Worm (Caenorhabditis elegans) whole organism, L3 larva: ENCODE data around the gene T14B4.8.
A peak's percentile ranks its signal among the peaks of the same experiment; 100 is the strongest.

ENCODE experiments used
- R02D3.7 ChIP-seq: fragments of 150-350 bp; optimal IDR thresholded peaks from 2 replicates; lab custom pipeline; 2014; ENCODE audit warnings: missing biosample characterization, missing genetic modification characterization
- ZK546.5 ChIP-seq: sonication (generic microtip); optimal IDR thresholded peaks from 2 replicates; lab custom pipeline; 2017; ENCODE audit warnings: missing biosample characterization, missing genetic modification characterization
- aly-2 ChIP-seq: fragments of 150-350 bp; optimal IDR thresholded peaks from 2 replicates; lab custom pipeline; 2014; ENCODE audit warnings: missing biosample characterization, missing genetic modification characterization
- ceh-16 ChIP-seq: sonication (generic microtip); optimal IDR thresholded peaks from 2 replicates; lab custom pipeline; 2017; ENCODE audit warnings: missing biosample characterization, missing genetic modification characterization
- ceh-28 ChIP-seq: fragments of 150-350 bp; optimal IDR thresholded peaks from 2 replicates; lab custom pipeline; 2014; ENCODE audit warnings: missing biosample characterization, missing genetic modification reagents, missing genetic modification characterization
- ceh-9 ChIP-seq: sonication (generic microtip); optimal IDR thresholded peaks from 2 replicates; lab custom pipeline; 2018; ENCODE audit warnings: missing biosample characterization, missing genetic modification characterization
- daf-12 ChIP-seq: fragments of 150-350 bp; optimal IDR thresholded peaks from 2 replicates; lab custom pipeline; 2014; ENCODE audit warnings: missing biosample characterization, missing genetic modification reagents, missing genetic modification characterization
- egl-5 ChIP-seq: fragments of 150-350 bp; optimal IDR thresholded peaks from 2 replicates; lab custom pipeline; 2017; ENCODE audit warnings: missing biosample characterization, missing genetic modification reagents, missing genetic modification characterization, inconsistent platforms
- elt-1 ChIP-seq: fragments of 150-350 bp; optimal IDR thresholded peaks from 2 replicates; lab custom pipeline; 2014; ENCODE audit warnings: missing biosample characterization, missing genetic modification characterization
- elt-2 ChIP-seq: sonication (generic microtip); optimal IDR thresholded peaks from 2 replicates; lab custom pipeline; 2016; ENCODE audit warnings: missing genetic modification reagents, mild to moderate bottlenecking, missing genetic modification characterization, missing compliant biosample characterization
- elt-3 ChIP-seq, 3 experiments: fragments of 150-350 bp in 1 of 3; sonication (generic microtip) in 2 of 3; optimal IDR thresholded peaks; 2 replicates in 2 of 3; 4 replicates in 1 of 3; lab custom pipeline; 2014 to 2017; ENCODE audit warnings: missing biosample characterization in 3 of 3, missing genetic modification characterization in 3 of 3
- fkh-10 ChIP-seq: sonication (generic microtip); optimal IDR thresholded peaks from 2 replicates; lab custom pipeline; 2017; ENCODE audit warnings: missing biosample characterization, missing genetic modification reagents, missing genetic modification characterization
- fkh-2 ChIP-seq: fragments of 150-350 bp; optimal IDR thresholded peaks from 2 replicates; lab custom pipeline; 2014; ENCODE audit warnings: missing biosample characterization, missing genetic modification reagents, missing genetic modification characterization
- fos-1 ChIP-seq: fragments of 150-350 bp; optimal IDR thresholded peaks from 2 replicates; lab custom pipeline; 2014; ENCODE audit warnings: missing biosample characterization, missing genetic modification characterization
- hmg-11 ChIP-seq: sonication (generic microtip); optimal IDR thresholded peaks from 2 replicates; lab custom pipeline; 2016; ENCODE audit warnings: missing genetic modification characterization, missing compliant biosample characterization
- jun-1 ChIP-seq: fragments of 150-350 bp; optimal IDR thresholded peaks from 2 replicates; lab custom pipeline; 2014; ENCODE audit warnings: missing biosample characterization, missing genetic modification reagents, missing genetic modification characterization
- lin-15B ChIP-seq: fragments of 150-350 bp; optimal IDR thresholded peaks from 2 replicates; lab custom pipeline; 2014; ENCODE audit warnings: missing biosample characterization, missing genetic modification characterization
- lin-39 ChIP-seq: fragments of 150-350 bp; optimal IDR thresholded peaks from 2 replicates; lab custom pipeline; 2018; ENCODE audit warnings: missing biosample characterization, missing genetic modification reagents, missing genetic modification characterization
- lsy-12 ChIP-seq: sonication (generic microtip); optimal IDR thresholded peaks from 2 replicates; lab custom pipeline; 2016; ENCODE audit warnings: mild to moderate bottlenecking, missing genetic modification characterization, missing compliant biosample characterization
- mml-1 ChIP-seq: fragments of 150-350 bp; sonication (generic microtip); optimal IDR thresholded peaks from 3 replicates; lab custom pipeline; 2014; ENCODE audit warnings: missing biosample characterization, missing genetic modification characterization
- nhr-11 ChIP-seq: fragments of 150-350 bp; optimal IDR thresholded peaks from 2 replicates; lab custom pipeline; 2014; ENCODE audit warnings: missing biosample characterization, missing genetic modification characterization
- nhr-12 ChIP-seq: fragments of 150-350 bp; optimal IDR thresholded peaks from 2 replicates; lab custom pipeline; 2014; ENCODE audit warnings: missing biosample characterization, missing genetic modification characterization
- nhr-23 ChIP-seq: fragments of 150-350 bp; optimal IDR thresholded peaks from 2 replicates; lab custom pipeline; 2014; ENCODE audit warnings: missing biosample characterization, missing genetic modification reagents, missing genetic modification characterization
- nhr-237 ChIP-seq: fragments of 150-350 bp; optimal IDR thresholded peaks from 2 replicates; lab custom pipeline; 2014; ENCODE audit warnings: missing biosample characterization, missing genetic modification characterization
- nhr-28 ChIP-seq: fragments of 150-350 bp; optimal IDR thresholded peaks from 2 replicates; lab custom pipeline; 2014; ENCODE audit warnings: missing biosample characterization, missing genetic modification characterization
- nhr-43 ChIP-seq: sonication (generic microtip); optimal IDR thresholded peaks from 2 replicates; lab custom pipeline; 2016; ENCODE audit warnings: mild to moderate bottlenecking, missing genetic modification characterization, missing compliant biosample characterization; ENCODE audit not compliant: poor library complexity, severe bottlenecking
- nhr-76 ChIP-seq: fragments of 150-350 bp; sonication (generic microtip); optimal IDR thresholded peaks from 5 replicates; lab custom pipeline; 2014; ENCODE audit warnings: missing biosample characterization, missing genetic modification characterization
- pqm-1 ChIP-seq: fragments of 150-350 bp; optimal IDR thresholded peaks from 2 replicates; lab custom pipeline; 2017; ENCODE audit warnings: missing biosample characterization, missing genetic modification characterization, inconsistent platforms
- sea-2 ChIP-seq: fragments of 150-350 bp; sonication (generic microtip); optimal IDR thresholded peaks from 4 replicates; lab custom pipeline; 2014; ENCODE audit warnings: missing biosample characterization, missing genetic modification reagents, missing genetic modification characterization
- skn-1 ChIP-seq: fragments of 150-350 bp; optimal IDR thresholded peaks from 2 replicates; lab custom pipeline; 2014; ENCODE audit warnings: missing biosample characterization, missing genetic modification characterization
- snpc-4 ChIP-seq: fragments of 150-350 bp; optimal IDR thresholded peaks from 2 replicates; lab custom pipeline; 2014; ENCODE audit warnings: missing biosample characterization, missing genetic modification characterization
- tbx-2 ChIP-seq: sonication (generic microtip); optimal IDR thresholded peaks from 2 replicates; lab custom pipeline; 2016; ENCODE audit warnings: mild to moderate bottlenecking, missing genetic modification characterization, missing compliant biosample characterization
- unc-39 ChIP-seq: sonication (generic microtip); optimal IDR thresholded peaks from 4 replicates; lab custom pipeline; 2017; ENCODE audit warnings: missing biosample characterization, missing genetic modification characterization
- unc-62 ChIP-seq: fragments of 150-350 bp; sonication (generic microtip); optimal IDR thresholded peaks from 4 replicates; lab custom pipeline; 2014; ENCODE audit warnings: missing biosample characterization, missing genetic modification reagents, missing genetic modification characterization
- ztf-11 ChIP-seq: fragments of 150-350 bp; optimal IDR thresholded peaks from 2 replicates; lab custom pipeline; 2014; ENCODE audit warnings: missing biosample characterization, missing genetic modification characterization
- ztf-4 ChIP-seq: fragments of 150-350 bp; optimal IDR thresholded peaks from 2 replicates; lab custom pipeline; 2014; ENCODE audit warnings: missing biosample characterization, missing genetic modification characterization

Gene T14B4.8

ce11 chrII:6713832-6714342, 15.3 kb downstream of the T14B4.8 start, which contains the start of gene dpy-2:
TSS of gene dpy-2 (plus strand) at chrII:6714292.
- no peak for TF ChIP-seq lin-15B (tag; lab: Kevin White, UChicago)
- no peak for TF ChIP-seq mml-1 (tag; lab: Kevin White, UChicago)
- no peak for TF ChIP-seq ztf-4 (tag; lab: Kevin White, UChicago)
- no peak for TF ChIP-seq ZK546.5 (tag; lab: Kevin White, UChicago)
- TF ChIP-seq hmg-11 (tag; lab: Kevin White, UChicago): no peak
- TF ChIP-seq elt-3 (tag; optimal IDR thresholded peaks at IDR 0.05; lab: Kevin White, UChicago): peak in 2 of 3 experiments; percentile 10 to 76
- peak; percentile 85 for TF ChIP-seq nhr-23 (tag; lab: Kevin White, UChicago)
- TF ChIP-seq fos-1 (tag; lab: Kevin White, UChicago): no peak
- TF ChIP-seq, all 47 proteins: peak for 2

- TF ChIP-seq nhr-28 (tag; lab: Kevin White, UChicago): no peak
- TF ChIP-seq tbx-2 (tag; lab: Kevin White, UChicago): no peak
- TF ChIP-seq nhr-237: no peak
- TF ChIP-seq mml-1 (tag; lab: Kevin White, UChicago): no peak
- no peak for TF ChIP-seq R02D3.7 (tag; lab: Kevin White, UChicago)
- TF ChIP-seq lin-15B (tag; lab: Kevin White, UChicago): no peak
- no peak for TF ChIP-seq egl-5
- TF ChIP-seq fos-1 (tag; lab: Kevin White, UChicago): no peak
- no peak for TF ChIP-seq hmg-11 (tag; lab: Kevin White, UChicago)
- no peak for TF ChIP-seq lsy-12 (tag; lab: Kevin White, UChicago)
- TF ChIP-seq, all 47 proteins: peak for 0
Measured at ce11 chrII:6713003-6713402, 16.2 kb downstream of the T14B4.8 start.

DNA sequence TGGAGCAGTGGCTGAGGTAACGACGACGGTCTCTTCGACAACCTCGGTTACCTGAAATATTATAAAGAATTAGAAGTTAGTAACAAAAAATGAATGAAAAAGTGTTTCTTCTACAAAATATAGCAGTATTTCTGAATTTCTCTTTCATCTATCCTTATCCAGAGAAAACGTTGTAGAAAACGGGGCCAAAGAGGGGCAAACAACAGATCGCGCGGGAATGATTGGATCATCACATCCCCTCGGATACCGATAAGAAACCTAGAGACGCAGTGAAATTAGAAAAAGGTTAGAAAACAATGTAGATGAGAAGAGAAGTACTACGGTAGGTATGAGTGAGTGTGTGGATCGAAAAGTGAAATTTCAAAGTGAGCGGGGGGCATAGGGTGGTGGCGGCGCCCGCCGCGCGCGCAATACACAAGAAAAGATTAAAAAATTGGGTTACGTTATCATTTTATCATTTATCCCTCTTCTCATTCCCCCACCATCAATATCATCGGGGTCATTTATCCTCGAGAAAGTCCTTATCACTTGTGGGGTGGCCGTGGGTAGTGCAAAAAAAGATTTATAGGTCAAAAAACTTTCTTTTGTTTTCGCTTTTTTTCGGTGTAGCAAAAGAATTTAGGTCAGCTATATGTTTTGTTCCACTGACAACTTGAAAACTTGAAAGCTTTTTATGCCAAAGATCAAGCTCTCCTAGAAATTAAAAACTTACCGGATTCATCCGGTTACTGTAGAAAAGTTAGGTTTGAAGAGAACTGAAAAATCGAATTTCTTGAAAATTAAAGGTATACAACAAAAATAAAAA, 16.8 kb downstream of the T14B4.8 start, which contains the start of the genes dpy-10 and T14B4.19:
dpy-10 (minus strand) TSS at position 51 of the 805 bp plus-strand sequence.
T14B4.19 (minus strand) TSS at position 755 of the 805 bp plus-strand sequence.
- TF ChIP-seq elt-2: no peak
- TF ChIP-seq ztf-11: no peak
- peak; percentile 75 for TF ChIP-seq nhr-43 (tag; lab: Kevin White, UChicago)
- TF ChIP-seq snpc-4: no peak
- TF ChIP-seq elt-3 (tag; optimal IDR thresholded peaks at IDR 0.05; lab: Kevin White, UChicago): peak in 2 of 3 experiments; percentile 18 to 85
- TF ChIP-seq ceh-28: no peak
- no peak for TF ChIP-seq R02D3.7 (tag; lab: Kevin White, UChicago)
- TF ChIP-seq nhr-76 (tag; lab: Kevin White, UChicago): no peak
- TF ChIP-seq fkh-10: no peak
- no peak for TF ChIP-seq egl-5
- TF ChIP-seq sea-2 (GFP tag; lab: Kevin White, UChicago): no peak
- TF ChIP-seq skn-1: no peak
- TF ChIP-seq elt-1 (tag; lab: Kevin White, UChicago): no peak
- peak; percentile 96 for TF ChIP-seq nhr-23 (tag; lab: Kevin White, UChicago)
- TF ChIP-seq ceh-16 (tag; lab: Kevin White, UChicago): no peak
- no peak for TF ChIP-seq lin-39 (tag; lab: Kevin White, UChicago)
- no peak for TF ChIP-seq pqm-1 (tag; lab: Kevin White, UChicago)
- TF ChIP-seq nhr-12 (tag; lab: Kevin White, UChicago): no peak
- TF ChIP-seq ceh-9: no peak
- TF ChIP-seq lin-15B (tag; lab: Kevin White, UChicago): no peak
- TF ChIP-seq lsy-12 (tag; lab: Kevin White, UChicago): peak; percentile 6

ce11 chrII:6710596-6710995, 18.6 kb downstream of the T14B4.8 start:
- TF ChIP-seq elt-3 (tag; optimal IDR thresholded peaks at IDR 0.05; lab: Kevin White, UChicago) (no peak), fkh-2 (tag; lab: Kevin White, UChicago) (no peak), nhr-43 (tag; lab: Kevin White, UChicago) (no peak), jun-1 (tag; lab: Kevin White, UChicago) (no peak), aly-2 (tag; lab: Kevin White, UChicago) (no peak), unc-39 (no peak), daf-12 (tag; lab: Kevin White, UChicago) (no peak), nhr-11 (tag; lab: Kevin White, UChicago) (no peak), lin-39 (tag; lab: Kevin White, UChicago) (no peak), unc-62 (GFP tag; lab: Kevin White, UChicago) (no peak)
